Worm (Caenorhabditis elegans) whole organism, early embryonic: ENCODE data around the gene unc-32.

Source experiments
- B0310.2 ChIP-seq: sonication (generic microtip); optimal IDR thresholded peaks from 2 replicates; lab custom pipeline; 2016; ENCODE audit warnings: mild to moderate bottlenecking, missing genetic modification characterization, missing compliant biosample characterization
- F13C5.2 ChIP-seq: sonication (generic microtip); optimal IDR thresholded peaks from 2 replicates; lab custom pipeline; 2017; ENCODE audit warnings: mild to moderate bottlenecking, missing genetic modification characterization, inconsistent platforms, missing compliant biosample characterization
- aly-1 ChIP-seq: sonication (generic microtip); optimal IDR thresholded peaks from 2 replicates; lab custom pipeline; 2016; ENCODE audit warnings: missing genetic modification characterization, missing compliant biosample characterization
- ama-1 ChIP-seq: fragments of 150-350 bp; optimal IDR thresholded peaks from 2 replicates; lab custom pipeline; 2014
- ceh-13 ChIP-seq: fragments of 200-800 bp; sonication (Bioruptor generic); optimal IDR thresholded peaks from 2 replicates; lab custom pipeline; 2018; ENCODE audit warnings: mild to moderate bottlenecking, missing genetic modification characterization, missing compliant biosample characterization
- ceh-36 ChIP-seq: sonication (generic microtip); optimal IDR thresholded peaks from 2 replicates; lab custom pipeline; 2016; ENCODE audit warnings: missing genetic modification characterization, inconsistent platforms, missing compliant biosample characterization
- ets-7 ChIP-seq: sonication (generic microtip); optimal IDR thresholded peaks from 2 replicates; lab custom pipeline; 2016; ENCODE audit warnings: missing genotype, missing genetic modification characterization, missing compliant biosample characterization
- flt-1 ChIP-seq: fragments of 200-800 bp; sonication (Bioruptor generic); IDR thresholded peaks from 2 replicates; pipeline ENCODE4 v1.3.6; 2022; ENCODE audit warnings: missing genetic modification characterization, missing compliant biosample characterization
- hmbx-1 ChIP-seq: sonication (generic microtip); optimal IDR thresholded peaks from 2 replicates; lab custom pipeline; 2016; ENCODE audit warnings: mild to moderate bottlenecking, missing genetic modification characterization, missing compliant biosample characterization
- hmg-4 ChIP-seq: fragments of 200-800 bp; sonication (Bioruptor generic); optimal IDR thresholded peaks from 2 replicates; lab custom pipeline; 2018; ENCODE audit warnings: mild to moderate bottlenecking, missing genetic modification characterization, missing compliant biosample characterization
- hnd-1 ChIP-seq: sonication (generic microtip); optimal IDR thresholded peaks from 2 replicates; lab custom pipeline; 2016; ENCODE audit warnings: missing genetic modification characterization, missing compliant biosample characterization
- pes-1 ChIP-seq: fragments of 200-800 bp; sonication (Bioruptor generic); IDR thresholded peaks from 2 replicates; pipeline ENCODE4 v1.3.6; 2022; ENCODE audit warnings: missing genetic modification reagents, missing genetic modification characterization, missing compliant biosample characterization
- scrt-1 ChIP-seq: fragments of 200-800 bp; sonication (Bioruptor generic); IDR thresholded peaks from 2 replicates; pipeline ENCODE4 v1.3.6; 2022; ENCODE audit warnings: missing genetic modification characterization, missing compliant biosample characterization
- sea-1 ChIP-seq: fragments of 200-800 bp; sonication (Bioruptor generic); conservative IDR thresholded peaks from 2 replicates; pipeline ENCODE4 v1.3.6; 2022; ENCODE audit warnings: missing genetic modification characterization, missing compliant biosample characterization
- tbx-11 ChIP-seq: fragments of 200-800 bp; sonication (Bioruptor generic); IDR thresholded peaks from 2 replicates; pipeline ENCODE4 v1.3.6; 2022; ENCODE audit warnings: missing genetic modification characterization, missing compliant biosample characterization
- tbx-37 ChIP-seq: fragments of 200-800 bp; sonication (Bioruptor generic); conservative IDR thresholded peaks from 2 replicates; pipeline ENCODE4 v1.3.6; 2022; ENCODE audit warnings: missing genetic modification reagents, missing genetic modification characterization, missing compliant biosample characterization
- tra-4 ChIP-seq: sonication (generic microtip); optimal IDR thresholded peaks from 2 replicates; lab custom pipeline; 2017; ENCODE audit warnings: missing genetic modification characterization, missing compliant biosample characterization

unc-32 gene

ce11 chrIII:8887184-8887801, 18.1 kb upstream of the unc-32 start, which contains the start of gene famh-136:
famh-136 (plus strand) TSS chrIII:8887751.
- TF ChIP-seq flt-1 (GFP tag; lab: Robert Waterston, UW) (0 out of 2 replicates have a peak, but pooled peaks have one; percentile 33), F13C5.2 (peak; percentile 79), tbx-11 (GFP tag; lab: Robert Waterston, UW) (0 out of 2 replicates have a peak, but pooled peaks have one; percentile 12), ceh-36 (tag; lab: Kevin White, UChicago) (peak; percentile 12), pes-1 (GFP tag; lab: Robert Waterston, UW) (peak; percentile 67), tra-4 (tag; lab: Kevin White, UChicago) (no peak), B0310.2 (tag; lab: Kevin White, UChicago) (no peak), scrt-1 (GFP tag; lab: Robert Waterston, UW) (peak; percentile 57; the same call in 1 of the 2 replicates), hmbx-1 (tag; lab: Kevin White, UChicago) (no peak), ama-1 (lab: Kevin White, UChicago) (no peak)

ce11 chrIII:8888956-8889355, 16.5 kb upstream of the unc-32 start, which contains the start of gene ZK637.14:
ZK637.14 (minus strand) TSS chrIII:8889156.
- peak; percentile 39 for TF ChIP-seq F13C5.2
- TF ChIP-seq ceh-13 (GFP tag; lab: Kevin White, UChicago): no peak
- TF ChIP-seq aly-1: no peak
- no peak for TF ChIP-seq pes-1 (GFP tag; lab: Robert Waterston, UW)

ce11 chrIII:8889931-8890330, 15.5 kb upstream of the unc-32 start, which contains the start of gene lnkn-1:
lnkn-1 (plus strand) TSS chrIII:8890231.
- TF ChIP-seq tbx-11 (GFP tag; lab: Robert Waterston, UW) (no peak), ceh-13 (GFP tag; lab: Kevin White, UChicago) (no peak), hmbx-1 (tag; lab: Kevin White, UChicago) (no peak), ceh-36 (tag; lab: Kevin White, UChicago) (no peak), tbx-37 (GFP tag; lab: Robert Waterston, UW) (no peak), pes-1 (GFP tag; lab: Robert Waterston, UW) (no peak), sea-1 (GFP tag; lab: Robert Waterston, UW) (no peak), ama-1 (lab: Kevin White, UChicago) (no peak), B0310.2 (tag; lab: Kevin White, UChicago) (no peak), ets-7 (no peak), tra-4 (tag; lab: Kevin White, UChicago) (no peak), flt-1 (GFP tag; lab: Robert Waterston, UW) (no peak), hmg-4 (no peak), hnd-1 (tag; lab: Kevin White, UChicago) (no peak), F13C5.2 (no peak), scrt-1 (GFP tag; lab: Robert Waterston, UW) (no peak), aly-1 (no peak)

- no peak for TF ChIP-seq aly-1
- TF ChIP-seq tbx-11 (GFP tag; lab: Robert Waterston, UW): no peak
- TF ChIP-seq B0310.2 (tag; lab: Kevin White, UChicago): no peak
- TF ChIP-seq sea-1 (GFP tag; lab: Robert Waterston, UW): no peak
- no peak for TF ChIP-seq scrt-1 (GFP tag; lab: Robert Waterston, UW)
- no peak for TF ChIP-seq ama-1 (lab: Kevin White, UChicago)
- no peak for TF ChIP-seq tra-4 (tag; lab: Kevin White, UChicago)
- TF ChIP-seq pes-1 (GFP tag; lab: Robert Waterston, UW): no peak
- no peak for TF ChIP-seq hnd-1 (tag; lab: Kevin White, UChicago)
- TF ChIP-seq ceh-13 (GFP tag; lab: Kevin White, UChicago): no peak
- no peak for TF ChIP-seq ets-7
Measured at ce11 chrIII:8893464-8893863, 12.0 kb upstream of the unc-32 start, which contains the start of gene ZK637.4. ZK637.4 (plus strand) TSS chrIII:8893764.

ce11 chrIII:8894782-8895181, 10.6 kb upstream of the unc-32 start, which contains the start of gene asna-1:
asna-1 (plus strand) TSS chrIII:8895082.
- TF ChIP-seq pes-1 (GFP tag; lab: Robert Waterston, UW) (no peak; the same call in 1 of the 2 replicates), aly-1 (no peak), tra-4 (tag; lab: Kevin White, UChicago) (no peak), ceh-36 (tag; lab: Kevin White, UChicago) (no peak), scrt-1 (GFP tag; lab: Robert Waterston, UW) (no peak), B0310.2 (tag; lab: Kevin White, UChicago) (no peak), hmg-4 (no peak), tbx-11 (GFP tag; lab: Robert Waterston, UW) (no peak)

ce11 chrIII:8899767-8900166, 5.6 kb upstream of the unc-32 start:
- TF ChIP-seq hmbx-1 (tag; lab: Kevin White, UChicago): no peak
- no peak for TF ChIP-seq ets-7
- TF ChIP-seq hmg-4: no peak
- TF ChIP-seq F13C5.2: no peak
- no peak for TF ChIP-seq aly-1
- TF ChIP-seq tbx-11 (GFP tag; lab: Robert Waterston, UW): no peak
- no peak for TF ChIP-seq scrt-1 (GFP tag; lab: Robert Waterston, UW)
- TF ChIP-seq tbx-37 (GFP tag; lab: Robert Waterston, UW): no peak
- no peak for TF ChIP-seq pes-1 (GFP tag; lab: Robert Waterston, UW)
- TF ChIP-seq flt-1 (GFP tag; lab: Robert Waterston, UW): no peak
- TF ChIP-seq ceh-13 (GFP tag; lab: Kevin White, UChicago): no peak
- no peak for TF ChIP-seq ceh-36 (tag; lab: Kevin White, UChicago)
- TF ChIP-seq ama-1 (lab: Kevin White, UChicago): no peak
- TF ChIP-seq sea-1 (GFP tag; lab: Robert Waterston, UW): no peak
- no peak for TF ChIP-seq hnd-1 (tag; lab: Kevin White, UChicago)
- TF ChIP-seq tra-4 (tag; lab: Kevin White, UChicago): no peak
- TF ChIP-seq B0310.2 (tag; lab: Kevin White, UChicago): no peak

ce11 chrIII:8901078-8901477, 4.3 kb upstream of the unc-32 start:
- TF ChIP-seq sea-1 (GFP tag; lab: Robert Waterston, UW) (0 out of 2 replicates have a peak, but pooled peaks have one; percentile 34), flt-1 (GFP tag; lab: Robert Waterston, UW) (peak; percentile 65; the same call in 1 of the 2 replicates), tbx-11 (GFP tag; lab: Robert Waterston, UW) (peak; percentile 19; the same call in 1 of the 2 replicates), pes-1 (GFP tag; lab: Robert Waterston, UW) (peak; percentile 66)
